Fruit fly (Drosophila melanogaster) whole organism, embryonic: Measurements from ENCODE around the gene Fmr1.

Experiments
- CG1792 ChIP-seq: fragments of 200-800 bp; sonication (Bioruptor generic); optimal IDR thresholded peaks from 2 replicates; lab custom pipeline; 2016; ENCODE audit warnings: missing biosample characterization, missing genetic modification characterization
- CG6254 ChIP-seq: fragments of 200-800 bp; sonication (Bioruptor generic); optimal IDR thresholded peaks from 3 replicates; lab custom pipeline; 2017; ENCODE audit warnings: mild to moderate bottlenecking, missing biosample characterization, missing genetic modification reagents, missing genetic modification characterization
- CG7271 ChIP-seq: fragments of 200-800 bp; sonication (Bioruptor generic); optimal IDR thresholded peaks from 2 replicates; lab custom pipeline; 2018; ENCODE audit warnings: missing biosample characterization, mild to moderate bottlenecking, missing genetic modification characterization, moderate library complexity
- Dad ChIP-seq: fragments of 200-800 bp; sonication (Bioruptor generic); optimal IDR thresholded peaks from 3 replicates; lab custom pipeline; 2016; ENCODE audit warnings: missing biosample characterization, missing genetic modification characterization
- HLH4C ChIP-seq: fragments of 200-800 bp; sonication (Bioruptor generic); IDR thresholded peaks from 3 replicates; pipeline ENCODE4 v1.3.6; 2022; ENCODE audit warnings: missing biosample characterization, missing genetic modification characterization; ENCODE audit not compliant: partially characterized antibody
- HmgD ChIP-seq: fragments of 200-800 bp; sonication (Bioruptor generic); optimal IDR thresholded peaks from 3 replicates; lab custom pipeline; 2016; ENCODE audit warnings: missing biosample characterization, missing genetic modification characterization
- Lhr ChIP-seq: fragments of 200-800 bp; sonication (Bioruptor generic); optimal IDR thresholded peaks from 3 replicates; lab custom pipeline; 2017; ENCODE audit warnings: mild to moderate bottlenecking, missing biosample characterization, missing genetic modification reagents, missing genetic modification characterization
- Med ChIP-seq: fragments of 200-800 bp; sonication (Bioruptor generic); peaks from one replicate; lab custom pipeline; 2016; ENCODE audit warnings: missing biosample characterization, missing genetic modification characterization, mild to moderate bottlenecking, inconsistent platforms, moderate library complexity

Gene Fmr1

dm6 chr3R:10052695-10053382 is 57.1 kb downstream of the Fmr1 start, which contains the start of the genes Fancl and Npc2e (continued):
- 0 out of 3 replicates have a peak, but pooled peaks have one; percentile 47 for TF ChIP-seq HLH4C (GFP tag; lab: Robert Waterston, UW)
- no peak for TF ChIP-seq Dad (GFP tag; lab: Kevin White, UChicago)
- TF ChIP-seq Med (GFP tag; lab: Kevin White, UChicago) = peak; percentile 2
- TF ChIP-seq HmgD (GFP tag; lab: Kevin White, UChicago) = peak; percentile 1
- peak; percentile 6 for TF ChIP-seq Lhr (GFP tag; lab: Kevin White, UChicago)
- TF ChIP-seq CG1792 (GFP tag; lab: Kevin White, UChicago) = no peak
- no peak for TF ChIP-seq CG7271 (tag; lab: Kevin White, UChicago)
- no peak for TF ChIP-seq CG6254
